Fruit fly (Drosophila melanogaster) whole organism, pupa: ENCODE results near the gene CG10165.

ENCODE experiments used
- CG10348 ChIP-seq: fragments of 200-800 bp; sonication (Bioruptor generic); IDR thresholded peaks from 2 replicates; pipeline ENCODE4 v1.3.6; 2022; ENCODE audit warnings: missing biosample characterization, missing genetic modification characterization
- CG14655 ChIP-seq: fragments of 200-800 bp; sonication (Bioruptor generic); optimal IDR thresholded peaks from 3 replicates; lab custom pipeline; 2017; ENCODE audit warnings: mild to moderate bottlenecking, missing biosample characterization, missing genetic modification reagents, missing genetic modification characterization
- CG15710 ChIP-seq: fragments of 200-800 bp; sonication (Bioruptor generic); optimal IDR thresholded peaks from 2 replicates; lab custom pipeline; 2018; ENCODE audit warnings: missing biosample characterization, mild to moderate bottlenecking, missing genetic modification characterization, moderate library complexity
- CG8301 ChIP-seq: fragments of 200-800 bp; sonication (Bioruptor generic); optimal IDR thresholded peaks from 2 replicates; lab custom pipeline; 2018; ENCODE audit warnings: missing biosample characterization, mild to moderate bottlenecking, missing genetic modification characterization
- EcR ChIP-seq: fragments of 200-800 bp; sonication (Bioruptor generic); optimal IDR thresholded peaks from 3 replicates; lab custom pipeline; 2019; ENCODE audit warnings: missing biosample characterization, missing genetic modification characterization, mild to moderate bottlenecking, moderate library complexity, missing genetic modification reagents
- Pif1B ChIP-seq: fragments of 200-800 bp; sonication (Bioruptor generic); optimal IDR thresholded peaks from 3 replicates; lab custom pipeline; 2016; ENCODE audit warnings: missing biosample characterization, missing genetic modification characterization
- Snoo ChIP-seq: fragments of 200-800 bp; sonication (Bioruptor generic); optimal IDR thresholded peaks from 3 replicates; lab custom pipeline; 2017; ENCODE audit warnings: missing biosample characterization, mild to moderate bottlenecking, missing genetic modification characterization, inconsistent platforms
- gl ChIP-seq: fragments of 200-800 bp; sonication (Bioruptor generic); optimal IDR thresholded peaks from 2 replicates; lab custom pipeline; 2018; ENCODE audit warnings: missing biosample characterization, mild to moderate bottlenecking, missing genetic modification characterization

DNA sequence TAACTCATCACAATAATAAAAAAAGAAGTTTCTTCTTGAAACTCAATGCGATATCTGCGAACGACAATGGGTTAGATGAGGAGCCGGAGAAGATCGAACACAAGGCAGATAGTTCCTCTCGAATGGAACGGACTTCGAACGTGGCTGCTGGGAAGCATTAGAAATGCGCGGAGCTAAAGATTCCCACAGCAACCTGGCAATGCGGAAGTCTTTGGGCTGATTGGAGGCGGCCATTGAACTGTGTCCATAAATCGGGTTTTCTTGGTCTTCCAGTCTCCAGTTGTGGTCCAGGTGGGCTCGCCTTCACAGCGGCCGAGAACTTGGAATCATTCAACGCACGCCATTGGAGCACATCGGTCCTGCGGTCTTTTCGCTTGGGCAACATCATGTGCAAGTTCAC, 10.2 kb upstream of the CG10165 start, which contains the start of gene CG13081:
- no peak for TF ChIP-seq CG14655 (GFP tag; lab: Kevin White, UChicago)
- no peak for TF ChIP-seq gl (tag; lab: Kevin White, UChicago)
- TF ChIP-seq CG15710: no peak
- TF ChIP-seq EcR (GFP tag; lab: Kevin White, UChicago): no peak
- no peak for TF ChIP-seq CG10348
- no peak for TF ChIP-seq Pif1B (GFP tag; lab: Kevin White, UChicago)
- no peak for TF ChIP-seq CG8301 (tag; lab: Kevin White, UChicago)
- no peak for TF ChIP-seq Snoo (tag; lab: Kevin White, UChicago)
